Fruit fly (Drosophila melanogaster) whole organism, prepupa: ENCODE results near the gene CG34297.

Source experiments
- CG11902 ChIP-seq: fragments of 200-800 bp; sonication (Bioruptor generic); optimal IDR thresholded peaks from 3 replicates; lab custom pipeline; 2016; ENCODE audit warnings: missing biosample characterization, missing genetic modification characterization
- CG3919 ChIP-seq: fragments of 200-800 bp; sonication (Bioruptor generic); optimal IDR thresholded peaks from 3 replicates; lab custom pipeline; 2016; ENCODE audit warnings: missing biosample characterization, missing genetic modification characterization
- CG6808 ChIP-seq: fragments of 200-800 bp; sonication (Bioruptor generic); optimal IDR thresholded peaks from 3 replicates; lab custom pipeline; 2017; ENCODE audit warnings: missing biosample characterization, missing genetic modification characterization, mild to moderate bottlenecking, moderate library complexity, missing genetic modification reagents
- CG8319 ChIP-seq: fragments of 200-800 bp; sonication (Bioruptor generic); optimal IDR thresholded peaks from 3 replicates; lab custom pipeline; 2016; ENCODE audit warnings: missing biosample characterization, missing genetic modification characterization
- CG9139 ChIP-seq: fragments of 200-800 bp; sonication (Bioruptor generic); optimal IDR thresholded peaks from 3 replicates; lab custom pipeline; 2017; ENCODE audit warnings: missing biosample characterization, mild to moderate bottlenecking, missing genetic modification characterization
- Eip75B ChIP-seq: fragments of 200-800 bp; sonication (Bioruptor generic); optimal IDR thresholded peaks from 3 replicates; lab custom pipeline; 2016; ENCODE audit warnings: missing biosample characterization, missing genetic modification characterization
- Hr38 ChIP-seq: sonication (Bioruptor generic); optimal IDR thresholded peaks from 2 replicates; lab custom pipeline; 2016; ENCODE audit warnings: missing biosample characterization, missing genetic modification characterization
- Hr39 ChIP-seq: fragments of 200-800 bp; sonication (Bioruptor generic); optimal IDR thresholded peaks from 2 replicates; lab custom pipeline; 2016; ENCODE audit warnings: missing biosample characterization, missing genetic modification characterization
- Lpt ChIP-seq: fragments of 200-800 bp; sonication (Bioruptor generic); optimal IDR thresholded peaks from 3 replicates; lab custom pipeline; 2016; ENCODE audit warnings: missing biosample characterization, missing genetic modification characterization
- Smox ChIP-seq: fragments of 200-800 bp; sonication (Bioruptor generic); optimal IDR thresholded peaks from 3 replicates; lab custom pipeline; 2016; ENCODE audit warnings: missing biosample characterization, missing genetic modification characterization
- salr ChIP-seq, 2 experiments: fragments of 200-800 bp; sonication (Bioruptor generic); optimal IDR thresholded peaks; 3 replicates each; lab custom pipeline; 2016 to 2018; ENCODE audit warnings: missing biosample characterization in 2 of 2, missing genetic modification characterization in 2 of 2, mild to moderate bottlenecking in 1 of 2
- spab ChIP-seq: fragments of 200-800 bp; sonication (Bioruptor generic); optimal IDR thresholded peaks from 2 replicates; lab custom pipeline; 2017; ENCODE audit warnings: missing biosample characterization, mild to moderate bottlenecking, missing genetic modification characterization, missing genetic modification reagents
- svp ChIP-seq: fragments of 200-800 bp; sonication (Bioruptor generic); peaks from one replicate; lab custom pipeline; 2016; ENCODE audit warnings: missing biosample characterization, missing genetic modification characterization

DNA sequence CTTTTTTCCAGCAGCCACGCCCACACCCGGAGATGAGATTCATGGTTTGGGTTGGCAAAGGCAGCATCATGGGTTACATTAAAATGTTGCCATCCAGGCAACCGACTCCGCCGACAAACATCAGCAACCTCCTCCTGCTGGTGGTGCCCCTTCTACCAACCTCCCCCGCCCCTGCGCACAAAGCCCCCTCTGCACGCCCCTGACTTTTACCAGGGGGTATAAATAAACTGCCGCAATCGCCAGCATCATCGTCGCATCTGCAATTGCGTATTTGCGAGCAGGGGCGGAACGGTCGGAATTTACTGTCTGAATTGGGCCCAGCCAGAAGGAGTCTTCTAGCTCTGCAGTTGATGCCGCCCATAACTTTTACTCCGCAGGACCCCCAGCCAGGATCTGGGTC lies 24.0 kb upstream of the CG34297 start:
- TF ChIP-seq CG8319 (GFP tag; lab: Kevin White, UChicago) (no peak), svp (GFP tag; lab: Kevin White, UChicago) (no peak), spab (GFP tag; lab: Kevin White, UChicago) (no peak), CG11902 (GFP tag; lab: Kevin White, UChicago) (no peak), Hr38 (GFP tag; lab: Kevin White, UChicago) (no peak), Eip75B (GFP tag; lab: Kevin White, UChicago) (no peak), Smox (no peak), salr (GFP tag; optimal IDR thresholded peaks at IDR 0.05; lab: Kevin White, UChicago) (no peak), CG9139 (GFP tag; lab: Kevin White, UChicago) (no peak), Hr39 (GFP tag; lab: Kevin White, UChicago) (no peak), CG6808 (GFP tag; lab: Kevin White, UChicago) (no peak), CG3919 (GFP tag; lab: Kevin White, UChicago) (no peak), Lpt (GFP tag; lab: Kevin White, UChicago) (no peak)
